Worm (Caenorhabditis elegans): ENCODE data around the gene sea-2.

sea-2 gene

ce11 chrII:3927943-3928393, 22.2 kb upstream of the sea-2 start, which contains the start of gene plpp-1.1:
TSS of gene plpp-1.1 (minus strand) at chrII:3927993.
- TF ChIP-seq saeg-2 (GFP tag; IDR thresholded peaks at IDR 0.05), result no peak
- no peak for TF ChIP-seq rbr-2 (tag; optimal IDR thresholded peaks at IDR 0.05)
- TF ChIP-seq zip-2 (tag; optimal IDR thresholded peaks at IDR 0.05), result no peak
- no peak for TF ChIP-seq F37D6.2 (tag; optimal IDR thresholded peaks at IDR 0.05)
- no peak for TF ChIP-seq ces-1 (GFP tag; optimal IDR thresholded peaks at IDR 0.05)
- peak; percentile 12 for TF ChIP-seq aha-1 (tag)
- TF ChIP-seq hif-1 (tag; optimal IDR thresholded peaks at IDR 0.05), result no peak
- no peak for TF ChIP-seq ceh-44 (GFP tag; IDR thresholded peaks at IDR 0.05)

- TF ChIP-seq daf-16 (GFP tag; optimal IDR thresholded peaks at IDR 0.05), result no peak
- peak; percentile 25 for TF ChIP-seq daf-16 (tag; optimal IDR thresholded peaks at IDR 0.05)
- TF ChIP-seq ZK546.5 (tag; optimal IDR thresholded peaks at IDR 0.05), result no peak
- TF ChIP-seq daf-12 (tag; optimal IDR thresholded peaks at IDR 0.05), result no peak
- TF ChIP-seq tag-97 (GFP tag; IDR thresholded peaks at IDR 0.05), result no peak
- no peak for TF ChIP-seq ceh-20 (GFP tag; IDR thresholded peaks at IDR 0.05)
- TF ChIP-seq nhr-237 (tag; optimal IDR thresholded peaks at IDR 0.05), result no peak
- TF ChIP-seq F26F4.8 (GFP tag; conservative IDR thresholded peaks at IDR 0.05), result no peak
- peak; percentile 17 for TF ChIP-seq nhr-6 (tag; optimal IDR thresholded peaks at IDR 0.05)
- no peak for TF ChIP-seq pha-4 (GFP tag; IDR thresholded peaks at IDR 0.05)
- TF ChIP-seq pha-4 (tag; optimal IDR thresholded peaks at IDR 0.05), result no peak
- no peak for TF ChIP-seq daf-8 (GFP tag; IDR thresholded peaks at IDR 0.05)
- TF ChIP-seq mep-1 (tag; optimal IDR thresholded peaks at IDR 0.05), result peak; percentile 39
- peak; percentile 3 for TF ChIP-seq mes-2 (tag; optimal IDR thresholded peaks at IDR 0.05; ENCODE audit: poor library complexity, severe bottlenecking)
- no peak for TF ChIP-seq hmg-1.1 (GFP tag; IDR thresholded peaks at IDR 0.05)
- no peak for TF ChIP-seq ztf-11 (tag; optimal IDR thresholded peaks at IDR 0.05)
- no peak for TF ChIP-seq ceh-32 (tag; optimal IDR thresholded peaks at IDR 0.05; ENCODE audit: poor library complexity)
- TF ChIP-seq sdz-12 (GFP tag; optimal IDR thresholded peaks at IDR 0.05), result no peak
- peak; percentile 38 for TF ChIP-seq hlh-30 (tag; optimal IDR thresholded peaks at IDR 0.05; ENCODE audit: insufficient read depth)
- no peak for TF ChIP-seq lin-15B (tag; optimal IDR thresholded peaks at IDR 0.05)
- TF ChIP-seq nhr-28 (tag; optimal IDR thresholded peaks at IDR 0.05), result peak; percentile 98
- peak; percentile 25 for TF ChIP-seq dve-1 (tag; optimal IDR thresholded peaks at IDR 0.05; ENCODE audit: insufficient read depth)
- TF ChIP-seq nhr-11 (tag; optimal IDR thresholded peaks at IDR 0.05), result peak; percentile 11
- no peak for TF ChIP-seq dmd-8 (GFP tag; IDR thresholded peaks at IDR 0.05)
- TF ChIP-seq lin-38 (GFP tag; IDR thresholded peaks at IDR 0.05), result no peak
- TF ChIP-seq unc-62 (GFP tag; optimal IDR thresholded peaks at IDR 0.05 in 1 of 2), result peak in 1 of 2 experiments; percentile 94
- TF ChIP-seq unc-62 (tag; optimal IDR thresholded peaks at IDR 0.05), result no peak
- TF ChIP-seq ceh-82 (tag; optimal IDR thresholded peaks at IDR 0.05), result no peak
- peak; percentile 2 for TF ChIP-seq nhr-77 (tag; optimal IDR thresholded peaks at IDR 0.05)
- peak in 1 of 2 experiments; percentile 32 for TF ChIP-seq lsy-2 (tag; optimal IDR thresholded peaks at IDR 0.05)
- TF ChIP-seq hlh-11 (tag; optimal IDR thresholded peaks at IDR 0.05), result peak; percentile 23
- TF ChIP-seq dmd-6 (GFP tag; IDR thresholded peaks at IDR 0.05), result peak; percentile 10; the same call in 1 of the 2 replicates
Observed at ce11 chrII:3929446-3929845, 20.7 kb upstream of the sea-2 start.

- TF ChIP-seq nhr-25 (tag; optimal IDR thresholded peaks at IDR 0.05; ENCODE audit: borderline replicate concordance, insufficient read depth) (no peak), nhr-42 (GFP tag; IDR thresholded peaks at IDR 0.05) (no peak), mdt-29 (GFP tag; IDR thresholded peaks at IDR 0.05) (no peak), ces-1 (GFP tag; optimal IDR thresholded peaks at IDR 0.05) (no peak), skn-1 (tag; optimal IDR thresholded peaks at IDR 0.05) (no peak), daf-16 (GFP tag; optimal IDR thresholded peaks at IDR 0.05) (peak; percentile 40 to 57), daf-16 (tag; optimal IDR thresholded peaks at IDR 0.05) (peak; percentile 94), ceh-32 (tag; optimal IDR thresholded peaks at IDR 0.05; ENCODE audit: poor library complexity) (no peak), attf-4 (tag; optimal IDR thresholded peaks at IDR 0.05) (no peak), snpc-4 (tag; optimal IDR thresholded peaks at IDR 0.05) (no peak), arid-1 (GFP tag; conservative IDR thresholded peaks at IDR 0.05) (no peak), ceh-82 (tag; optimal IDR thresholded peaks at IDR 0.05) (no peak), dmd-6 (GFP tag; IDR thresholded peaks at IDR 0.05) (peak; percentile 29; the same call in 1 of the 2 replicates), madf-5 (GFP tag; IDR thresholded peaks at IDR 0.05) (no peak), lin-39 (tag; optimal IDR thresholded peaks at IDR 0.05) (no peak), F37D6.2 (tag; optimal IDR thresholded peaks at IDR 0.05) (no peak), sdz-12 (GFP tag; optimal IDR thresholded peaks at IDR 0.05) (no peak)
Observed at ce11 chrII:3930478-3931182, 19.5 kb upstream of the sea-2 start.

Data from whole organism, L4 larva.